Worm (Caenorhabditis elegans): ENCODE data around the gene oac-50.

The oac-50 gene

DNA sequence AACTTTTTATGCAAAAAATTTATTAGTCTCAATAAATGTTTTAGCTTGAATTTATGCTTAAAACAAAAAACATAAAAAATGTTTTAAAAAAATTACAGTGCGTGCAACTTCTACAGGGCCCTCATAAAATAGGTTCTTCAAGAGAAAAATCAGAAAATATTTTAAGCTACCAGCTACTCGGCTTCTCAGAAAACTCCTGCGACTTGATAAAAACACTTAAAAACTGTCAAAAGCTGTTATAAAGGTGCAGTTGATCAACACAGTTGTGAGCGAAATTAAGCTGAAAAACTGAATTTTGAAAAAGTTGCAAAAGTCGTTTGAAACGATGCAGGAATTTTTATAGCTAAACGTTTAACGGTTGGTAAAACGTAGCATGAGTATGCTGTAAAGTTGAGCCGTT lies 15.4 kb upstream of the oac-50 start:
- TF ChIP-seq ceh-24 (tag; optimal IDR thresholded peaks at IDR 0.05) (peak; percentile 1), ceh-30 (tag; optimal IDR thresholded peaks at IDR 0.05) (peak; percentile 97), T23F11.4 (GFP tag; optimal IDR thresholded peaks at IDR 0.05) (peak; percentile 59), tbx-2 (tag; optimal IDR thresholded peaks at IDR 0.05) (no peak), che-1 (tag; optimal IDR thresholded peaks at IDR 0.05) (no peak), gmeb-2 (tag; optimal IDR thresholded peaks at IDR 0.05) (peak; percentile 13), ceh-2 (tag; optimal IDR thresholded peaks at IDR 0.05) (no peak), ceh-48 (tag; optimal IDR thresholded peaks at IDR 0.05) (no peak), ama-1 (optimal IDR thresholded peaks at IDR 0.05) (peak; percentile 69), rnt-1 (tag; optimal IDR thresholded peaks at IDR 0.05) (peak; percentile 14)

DNA sequence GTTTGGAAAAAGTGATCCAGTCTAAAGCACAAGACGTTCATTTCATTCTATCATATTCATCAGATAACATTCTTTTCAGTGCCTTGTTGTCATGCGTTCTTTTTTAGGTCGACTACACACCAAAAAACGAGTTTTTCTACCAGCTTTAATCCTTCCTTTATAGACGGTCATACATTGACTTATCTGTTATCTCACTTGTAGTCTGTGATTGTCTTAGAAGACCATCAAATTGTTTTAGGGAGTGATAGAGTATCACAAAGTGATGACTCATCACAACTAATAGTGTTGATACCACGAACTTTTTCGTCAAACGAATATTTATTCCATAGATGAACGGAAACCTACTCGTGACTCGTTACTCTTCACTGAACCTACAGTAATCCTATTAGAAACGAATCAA lies 12.5 kb upstream of the oac-50 start:
- TF ChIP-seq K02D7.2 (tag; optimal IDR thresholded peaks at IDR 0.05) (no peak), sox-4 (tag; optimal IDR thresholded peaks at IDR 0.05) (no peak), pat-9 (tag; optimal IDR thresholded peaks at IDR 0.05) (no peak), F13H6.1 (tag; optimal IDR thresholded peaks at IDR 0.05) (no peak), C08G9.2 (tag; optimal IDR thresholded peaks at IDR 0.05) (no peak), fax-1 (tag; optimal IDR thresholded peaks at IDR 0.05) (no peak), ceh-9 (tag; optimal IDR thresholded peaks at IDR 0.05) (no peak), ceh-24 (tag; optimal IDR thresholded peaks at IDR 0.05) (no peak), ceh-2 (tag; optimal IDR thresholded peaks at IDR 0.05) (no peak), sdc-2 (tag; optimal IDR thresholded peaks at IDR 0.05) (no peak), rnt-1 (tag; optimal IDR thresholded peaks at IDR 0.05) (no peak), Y22D7AL.16 (tag; optimal IDR thresholded peaks at IDR 0.05) (no peak), ref-2 (tag; optimal IDR thresholded peaks at IDR 0.05) (no peak), fkh-6 (tag; optimal IDR thresholded peaks at IDR 0.05) (no peak), fkh-10 (GFP tag; optimal IDR thresholded peaks at IDR 0.05) (no peak), eyg-1 (tag; optimal IDR thresholded peaks at IDR 0.05) (no peak), C38D4.7 (GFP tag; optimal IDR thresholded peaks at IDR 0.05) (no peak), ama-1 (optimal IDR thresholded peaks at IDR 0.05) (no peak), che-1 (tag; optimal IDR thresholded peaks at IDR 0.05) (no peak), elt-4 (tag; optimal IDR thresholded peaks at IDR 0.05) (no peak)

DNA sequence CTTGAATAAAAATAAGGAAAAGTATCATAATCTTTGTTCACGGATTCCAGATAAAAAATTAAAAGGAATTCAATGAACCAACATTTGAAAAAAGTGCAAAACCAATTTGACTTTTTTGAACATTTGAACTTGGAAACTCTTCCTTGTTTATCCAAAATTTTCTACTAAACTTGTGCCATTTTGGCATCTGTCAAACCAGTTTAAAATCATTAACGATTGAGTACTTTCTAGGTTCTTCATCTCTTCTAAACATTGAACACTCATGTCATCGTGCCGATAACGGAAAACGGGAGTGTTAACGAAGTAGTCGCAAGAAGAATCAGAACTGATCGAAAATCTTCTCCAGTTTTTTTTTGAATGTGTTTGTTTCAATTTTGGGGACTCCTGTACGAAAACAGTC lies 10.9 kb upstream of the oac-50 start:
- no peak for TF ChIP-seq lim-6 (tag; optimal IDR thresholded peaks at IDR 0.05)
- no peak for TF ChIP-seq hlh-8 (tag; optimal IDR thresholded peaks at IDR 0.05)
- no peak for TF ChIP-seq ceh-14 (tag; optimal IDR thresholded peaks at IDR 0.05)
- no peak for TF ChIP-seq lin-11 (tag; optimal IDR thresholded peaks at IDR 0.05)
- no peak for TF ChIP-seq gmeb-2 (tag; optimal IDR thresholded peaks at IDR 0.05)

DNA sequence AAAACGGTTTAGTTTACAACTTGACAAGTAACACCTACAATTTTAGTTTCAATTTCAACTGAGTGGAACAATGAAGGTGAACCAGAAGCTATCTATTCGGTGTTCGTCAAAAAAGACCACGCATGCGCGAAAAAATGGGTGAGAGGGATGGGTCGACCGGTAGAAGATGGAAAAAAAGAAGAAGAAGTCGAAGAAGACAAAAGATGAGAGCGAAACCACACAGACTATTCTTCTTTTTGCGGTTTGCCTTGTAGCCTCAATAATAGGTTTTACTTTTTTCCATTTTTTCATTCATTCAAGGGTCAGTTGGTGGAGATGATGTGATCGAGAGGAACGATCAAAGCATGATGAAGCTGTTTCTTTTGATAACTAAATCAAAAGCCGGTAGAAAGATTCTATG lies 9.0 kb upstream of the oac-50 start:
- TF ChIP-seq pha-2 (tag; optimal IDR thresholded peaks at IDR 0.05) (no peak), sox-4 (tag; optimal IDR thresholded peaks at IDR 0.05) (no peak), lim-6 (tag; optimal IDR thresholded peaks at IDR 0.05) (no peak), tbx-7 (tag; optimal IDR thresholded peaks at IDR 0.05) (no peak), pqm-1 (tag; optimal IDR thresholded peaks at IDR 0.05) (no peak), ceh-22 (tag; optimal IDR thresholded peaks at IDR 0.05) (no peak), ceh-2 (tag; optimal IDR thresholded peaks at IDR 0.05) (no peak), elt-4 (tag; optimal IDR thresholded peaks at IDR 0.05) (no peak)

DNA sequence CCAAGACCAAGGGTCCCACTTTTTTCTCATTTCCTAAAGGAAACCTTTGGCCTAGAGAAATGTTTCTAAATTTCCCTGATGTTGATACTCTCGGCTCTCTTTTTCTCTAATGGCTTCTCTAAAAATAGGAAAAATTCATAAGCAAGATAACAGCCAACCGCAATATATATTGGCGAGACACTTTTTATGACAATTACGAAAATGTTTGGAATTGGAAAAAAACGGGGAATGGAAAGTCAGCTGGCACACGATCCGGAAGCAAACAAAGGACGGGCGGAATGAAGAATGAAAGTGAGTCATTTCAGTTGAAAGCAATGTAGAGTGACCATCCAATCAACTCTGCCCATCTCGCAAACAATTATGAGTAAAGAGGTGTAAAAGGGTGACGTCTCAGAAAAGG lies 8.1 kb upstream of the oac-50 start:
- TF ChIP-seq unc-42 (tag; optimal IDR thresholded peaks at IDR 0.05) = no peak
- no peak for TF ChIP-seq ama-1 (optimal IDR thresholded peaks at IDR 0.05)
- TF ChIP-seq nhr-232 (tag; optimal IDR thresholded peaks at IDR 0.05) = no peak
- no peak for TF ChIP-seq zip-5 (tag; optimal IDR thresholded peaks at IDR 0.05)
- TF ChIP-seq ceh-30 (tag; optimal IDR thresholded peaks at IDR 0.05) = no peak
